Worm (Caenorhabditis elegans) whole organism, L3 larva: ENCODE measurements around the gene Y39A1A.16.

Source experiments
- R02D3.7 ChIP-seq: fragments of 150-350 bp; optimal IDR thresholded peaks from 2 replicates; lab custom pipeline; 2014; ENCODE audit warnings: missing biosample characterization, missing genetic modification characterization
- ZK546.5 ChIP-seq: sonication (generic microtip); optimal IDR thresholded peaks from 2 replicates; lab custom pipeline; 2017; ENCODE audit warnings: missing biosample characterization, missing genetic modification characterization
- aly-2 ChIP-seq: fragments of 150-350 bp; optimal IDR thresholded peaks from 2 replicates; lab custom pipeline; 2014; ENCODE audit warnings: missing biosample characterization, missing genetic modification characterization
- ceh-16 ChIP-seq: sonication (generic microtip); optimal IDR thresholded peaks from 2 replicates; lab custom pipeline; 2017; ENCODE audit warnings: missing biosample characterization, missing genetic modification characterization
- ceh-28 ChIP-seq: fragments of 150-350 bp; optimal IDR thresholded peaks from 2 replicates; lab custom pipeline; 2014; ENCODE audit warnings: missing biosample characterization, missing genetic modification reagents, missing genetic modification characterization
- ceh-9 ChIP-seq: sonication (generic microtip); optimal IDR thresholded peaks from 2 replicates; lab custom pipeline; 2018; ENCODE audit warnings: missing biosample characterization, missing genetic modification characterization
- daf-12 ChIP-seq: fragments of 150-350 bp; optimal IDR thresholded peaks from 2 replicates; lab custom pipeline; 2014; ENCODE audit warnings: missing biosample characterization, missing genetic modification reagents, missing genetic modification characterization
- egl-27 ChIP-seq: sonication (generic microtip); optimal IDR thresholded peaks from 4 replicates; lab custom pipeline; 2017; ENCODE audit warnings: missing biosample characterization, missing genetic modification reagents, missing genetic modification characterization
- egl-5 ChIP-seq: fragments of 150-350 bp; optimal IDR thresholded peaks from 2 replicates; lab custom pipeline; 2017; ENCODE audit warnings: missing biosample characterization, missing genetic modification reagents, missing genetic modification characterization, inconsistent platforms
- elt-1 ChIP-seq: fragments of 150-350 bp; optimal IDR thresholded peaks from 2 replicates; lab custom pipeline; 2014; ENCODE audit warnings: missing biosample characterization, missing genetic modification characterization
- elt-2 ChIP-seq: sonication (generic microtip); optimal IDR thresholded peaks from 2 replicates; lab custom pipeline; 2016; ENCODE audit warnings: missing genetic modification reagents, mild to moderate bottlenecking, missing genetic modification characterization, missing compliant biosample characterization
- eor-1 ChIP-seq, 2 experiments: fragments of 150-350 bp; optimal IDR thresholded peaks; 2 replicates each; lab custom pipeline; 2014 to 2018; ENCODE audit warnings: missing biosample characterization in 2 of 2, missing genetic modification characterization in 2 of 2
- fkh-2 ChIP-seq: fragments of 150-350 bp; optimal IDR thresholded peaks from 2 replicates; lab custom pipeline; 2014; ENCODE audit warnings: missing biosample characterization, missing genetic modification reagents, missing genetic modification characterization
- fos-1 ChIP-seq: fragments of 150-350 bp; optimal IDR thresholded peaks from 2 replicates; lab custom pipeline; 2014; ENCODE audit warnings: missing biosample characterization, missing genetic modification characterization
- hmg-11 ChIP-seq: sonication (generic microtip); optimal IDR thresholded peaks from 2 replicates; lab custom pipeline; 2016; ENCODE audit warnings: missing genetic modification characterization, missing compliant biosample characterization
- jun-1 ChIP-seq: fragments of 150-350 bp; optimal IDR thresholded peaks from 2 replicates; lab custom pipeline; 2014; ENCODE audit warnings: missing biosample characterization, missing genetic modification reagents, missing genetic modification characterization
- lin-15B ChIP-seq: fragments of 150-350 bp; optimal IDR thresholded peaks from 2 replicates; lab custom pipeline; 2014; ENCODE audit warnings: missing biosample characterization, missing genetic modification characterization
- lin-39 ChIP-seq: fragments of 150-350 bp; optimal IDR thresholded peaks from 2 replicates; lab custom pipeline; 2018; ENCODE audit warnings: missing biosample characterization, missing genetic modification reagents, missing genetic modification characterization
- lsy-12 ChIP-seq: sonication (generic microtip); optimal IDR thresholded peaks from 2 replicates; lab custom pipeline; 2016; ENCODE audit warnings: mild to moderate bottlenecking, missing genetic modification characterization, missing compliant biosample characterization
- mdl-1 ChIP-seq: fragments of 150-350 bp; optimal IDR thresholded peaks from 2 replicates; lab custom pipeline; 2014; ENCODE audit warnings: missing biosample characterization, missing genetic modification characterization
- mml-1 ChIP-seq: fragments of 150-350 bp; sonication (generic microtip); optimal IDR thresholded peaks from 3 replicates; lab custom pipeline; 2014; ENCODE audit warnings: missing biosample characterization, missing genetic modification characterization
- nfya-1 ChIP-seq: sonication (generic microtip); optimal IDR thresholded peaks from 2 replicates; lab custom pipeline; 2017; ENCODE audit warnings: missing genetic modification characterization, mild to moderate bottlenecking, missing compliant biosample characterization, antibody characterized with exemption, moderate library complexity; ENCODE audit not compliant: insufficient read depth
- nhr-11 ChIP-seq: fragments of 150-350 bp; optimal IDR thresholded peaks from 2 replicates; lab custom pipeline; 2014; ENCODE audit warnings: missing biosample characterization, missing genetic modification characterization
- nhr-23 ChIP-seq: fragments of 150-350 bp; optimal IDR thresholded peaks from 2 replicates; lab custom pipeline; 2014; ENCODE audit warnings: missing biosample characterization, missing genetic modification reagents, missing genetic modification characterization
- nhr-237 ChIP-seq: fragments of 150-350 bp; optimal IDR thresholded peaks from 2 replicates; lab custom pipeline; 2014; ENCODE audit warnings: missing biosample characterization, missing genetic modification characterization
- nhr-25 ChIP-seq: sonication (generic microtip); optimal IDR thresholded peaks from 2 replicates; lab custom pipeline; 2017; ENCODE audit warnings: missing biosample characterization, missing genetic modification characterization
- nhr-28 ChIP-seq: fragments of 150-350 bp; optimal IDR thresholded peaks from 2 replicates; lab custom pipeline; 2014; ENCODE audit warnings: missing biosample characterization, missing genetic modification characterization
- nhr-43 ChIP-seq: sonication (generic microtip); optimal IDR thresholded peaks from 2 replicates; lab custom pipeline; 2016; ENCODE audit warnings: mild to moderate bottlenecking, missing genetic modification characterization, missing compliant biosample characterization; ENCODE audit not compliant: poor library complexity, severe bottlenecking
- nhr-76 ChIP-seq: fragments of 150-350 bp; sonication (generic microtip); optimal IDR thresholded peaks from 5 replicates; lab custom pipeline; 2014; ENCODE audit warnings: missing biosample characterization, missing genetic modification characterization
- pha-4 ChIP-seq: fragments of 150-350 bp; optimal IDR thresholded peaks from 2 replicates; lab custom pipeline; 2014; ENCODE audit warnings: missing biosample characterization, missing genetic modification reagents, missing genetic modification characterization
- pqm-1 ChIP-seq: fragments of 150-350 bp; optimal IDR thresholded peaks from 2 replicates; lab custom pipeline; 2017; ENCODE audit warnings: missing biosample characterization, missing genetic modification characterization, inconsistent platforms
- tbx-2 ChIP-seq: sonication (generic microtip); optimal IDR thresholded peaks from 2 replicates; lab custom pipeline; 2016; ENCODE audit warnings: mild to moderate bottlenecking, missing genetic modification characterization, missing compliant biosample characterization
- unc-62 ChIP-seq: fragments of 150-350 bp; sonication (generic microtip); optimal IDR thresholded peaks from 4 replicates; lab custom pipeline; 2014; ENCODE audit warnings: missing biosample characterization, missing genetic modification reagents, missing genetic modification characterization
- zag-1 ChIP-seq: fragments of 150-350 bp; optimal IDR thresholded peaks from 2 replicates; lab custom pipeline; 2014; ENCODE audit warnings: missing biosample characterization, missing genetic modification characterization

The Y39A1A.16 gene

ce11 chrIII:10652833-10653232, 26.2 kb upstream of the Y39A1A.16 start:
- TF ChIP-seq tbx-2 (tag; lab: Kevin White, UChicago) (no peak), nhr-11 (tag; lab: Kevin White, UChicago) (no peak), aly-2 (tag; lab: Kevin White, UChicago) (no peak), mdl-1 (tag; lab: Kevin White, UChicago) (no peak), daf-12 (tag; lab: Kevin White, UChicago) (no peak), R02D3.7 (tag; lab: Kevin White, UChicago) (no peak), nhr-28 (tag; lab: Kevin White, UChicago) (no peak), elt-1 (tag; lab: Kevin White, UChicago) (no peak), pqm-1 (tag; lab: Kevin White, UChicago) (no peak), egl-5 (tag; lab: Kevin White, UChicago) (no peak), lsy-12 (tag; lab: Kevin White, UChicago) (no peak), ceh-28 (tag; lab: Kevin White, UChicago) (no peak), jun-1 (tag; lab: Kevin White, UChicago) (no peak), fos-1 (tag; lab: Kevin White, UChicago) (no peak), ceh-9 (tag; lab: Kevin White, UChicago) (no peak), egl-27 (tag; lab: Kevin White, UChicago) (no peak), ceh-16 (tag; lab: Kevin White, UChicago) (no peak), eor-1 (tag; optimal IDR thresholded peaks at IDR 0.05; lab: Kevin White, UChicago) (no peak), ZK546.5 (tag; lab: Kevin White, UChicago) (no peak), nhr-76 (no peak)

DNA sequence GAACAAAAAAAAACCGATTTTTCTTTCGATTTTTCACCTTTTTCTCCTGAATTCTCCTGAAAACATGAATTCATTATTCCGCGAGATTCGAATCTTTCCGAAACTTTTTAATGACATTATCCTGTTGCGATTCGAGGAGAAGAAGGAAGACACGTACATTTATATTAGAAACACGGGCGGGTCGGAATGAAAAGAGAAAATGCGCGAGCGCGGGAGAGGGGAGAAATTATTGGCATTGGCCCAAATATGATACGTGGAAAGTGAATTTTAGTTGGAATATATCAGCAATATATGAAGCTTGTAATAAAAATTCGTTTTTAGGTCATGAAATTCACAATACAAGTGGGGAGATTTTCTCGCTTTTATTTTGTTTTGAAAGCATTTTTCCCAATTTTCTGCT, 25.6 kb upstream of the Y39A1A.16 start:
- peak; percentile 13 for TF ChIP-seq lin-15B (tag; lab: Kevin White, UChicago)
- TF ChIP-seq pqm-1 (tag; lab: Kevin White, UChicago) = no peak

DNA sequence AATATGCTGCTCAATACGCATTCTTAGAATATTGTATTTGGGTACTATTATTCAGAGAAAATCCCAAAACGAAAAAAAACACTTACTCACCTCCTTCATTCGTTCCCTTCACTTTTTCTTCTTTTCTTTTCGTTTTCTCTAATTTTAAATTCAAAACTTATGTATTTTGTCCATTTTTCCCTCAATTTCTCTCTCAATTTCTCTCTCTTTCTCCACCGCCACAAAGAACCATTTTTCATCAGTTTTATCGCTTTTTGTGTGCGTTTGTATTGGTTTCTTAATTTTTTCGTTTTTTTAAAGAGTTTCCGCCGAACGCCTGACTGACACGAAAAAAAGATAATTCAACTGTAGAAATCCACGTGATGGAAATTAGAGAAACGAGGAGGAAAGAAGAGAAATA, 24.4 kb upstream of the Y39A1A.16 start, which contains the start of gene cnt-2:
TSS of gene cnt-2 (plus strand) at position 301 of the 400 bp plus-strand sequence.
- TF ChIP-seq nhr-237 (tag; lab: Kevin White, UChicago) (no peak), mml-1 (tag; lab: Kevin White, UChicago) (no peak)

DNA sequence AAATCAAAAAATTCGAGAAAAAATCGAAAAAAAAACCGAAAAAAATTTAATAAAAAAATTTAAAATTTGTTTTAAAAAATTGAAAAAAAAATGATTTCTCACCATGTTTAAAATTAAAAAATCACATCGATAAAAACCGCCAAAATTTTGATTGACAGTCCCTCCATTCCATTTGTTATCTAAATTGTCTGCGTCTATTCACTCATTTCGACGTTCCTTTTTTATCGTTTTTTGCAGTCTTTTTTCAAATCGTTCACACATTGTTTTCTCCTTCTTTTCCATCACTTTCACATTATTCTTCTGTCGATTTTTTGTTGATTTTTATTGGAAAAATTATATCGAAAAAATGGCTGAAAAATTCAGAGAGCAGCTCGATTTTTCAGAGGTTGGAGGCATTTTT, 23.0 kb upstream of the Y39A1A.16 start:
- TF ChIP-seq unc-62 (GFP tag; lab: Kevin White, UChicago) (no peak), elt-2 (tag; lab: Kevin White, UChicago) (peak; percentile 60), fkh-2 (no peak), pha-4 (tag; lab: Kevin White, UChicago) (peak; percentile 17)

DNA sequence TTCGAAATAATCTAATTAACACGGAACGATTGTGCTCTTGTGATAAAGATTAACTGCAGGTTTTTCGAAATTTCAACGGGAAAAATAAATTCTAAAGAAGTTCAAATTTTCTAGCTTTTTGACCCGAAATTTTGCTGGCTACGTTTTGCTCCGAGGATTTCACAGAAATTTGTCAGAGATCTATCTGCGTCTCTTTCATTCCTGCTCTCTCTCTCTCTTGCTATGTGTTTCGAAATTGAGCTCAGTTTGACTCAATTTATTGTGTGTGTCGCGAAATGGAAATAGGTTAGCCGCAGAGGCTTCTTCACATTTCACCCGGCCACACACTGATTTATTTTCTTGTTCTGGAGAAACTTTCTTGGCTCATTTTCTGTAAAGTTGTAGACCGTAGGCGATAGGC, 21.4 kb upstream of the Y39A1A.16 start:
- TF ChIP-seq nhr-28 (tag; lab: Kevin White, UChicago) (no peak), hmg-11 (tag; lab: Kevin White, UChicago) (peak; percentile 10), ceh-9 (tag; lab: Kevin White, UChicago) (no peak), nhr-11 (tag; lab: Kevin White, UChicago) (no peak)

ce11 chrIII:10658394-10658793, 20.7 kb upstream of the Y39A1A.16 start:
- TF ChIP-seq zag-1 (tag; lab: Kevin White, UChicago) (no peak), nfya-1 (tag; lab: Kevin White, UChicago) (peak; percentile 99)

DNA sequence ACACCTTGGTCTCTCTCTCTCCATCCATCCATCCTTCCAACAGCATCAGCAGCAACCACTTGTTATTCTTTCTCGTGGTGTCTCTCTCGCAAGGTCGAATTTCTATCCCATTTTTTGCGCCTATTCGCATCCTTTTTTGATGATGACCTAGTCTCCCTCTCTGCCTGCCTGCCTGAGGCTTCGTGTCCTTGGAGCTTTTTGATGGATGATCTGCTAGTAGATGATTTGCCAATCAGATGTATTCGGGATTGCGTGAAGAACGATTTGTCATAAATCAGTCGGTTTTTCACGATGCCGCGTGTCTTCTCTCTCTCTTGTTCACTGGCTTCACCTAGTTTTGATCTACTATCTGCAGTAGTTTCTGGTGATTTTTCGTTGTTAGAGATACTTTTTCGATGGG, 17.8 kb upstream of the Y39A1A.16 start:
- TF ChIP-seq lin-39 (tag; lab: Kevin White, UChicago) = peak; percentile 37
- peak; percentile 57 for TF ChIP-seq nhr-25 (tag; lab: Kevin White, UChicago)
- no peak for TF ChIP-seq nhr-43 (tag; lab: Kevin White, UChicago)
- peak; percentile 8 for TF ChIP-seq nhr-23 (tag; lab: Kevin White, UChicago)
